Fruit fly (Drosophila melanogaster): ENCODE data around the gene CG13083.
A peak's percentile ranks its signal among the peaks of the same experiment; 100 is the strongest.

The CG13083 gene

DNA sequence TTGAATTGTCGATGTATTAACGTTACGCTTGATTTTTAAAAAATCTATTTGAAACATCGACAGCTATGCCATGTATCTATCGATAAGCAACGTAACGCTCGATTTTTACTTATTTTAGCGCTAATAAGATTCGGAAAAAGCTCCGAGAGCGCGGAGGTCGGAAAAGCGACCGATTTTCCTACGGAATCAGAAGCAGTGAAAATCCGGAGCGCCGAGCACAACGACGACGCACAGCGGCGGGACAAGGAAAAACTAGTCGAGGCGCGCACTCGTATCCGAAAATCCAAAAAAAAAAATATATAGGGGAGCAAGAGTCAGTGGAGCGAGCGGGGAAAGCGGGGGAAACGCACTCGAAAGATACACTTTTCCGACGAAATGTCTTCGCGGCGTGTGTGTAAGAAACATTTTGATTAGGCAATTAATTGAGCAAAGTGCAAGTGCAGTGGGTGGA lies 31.4 kb downstream of the CG13083 start, which contains the start of gene CG10132 (continued):
- TF ChIP-seq CG34422 (GFP tag; IDR thresholded peaks at IDR 0.05): peak; percentile 42; the same call in 1 of the 3 replicates
- no peak for TF ChIP-seq CG10366 (GFP tag; IDR thresholded peaks at IDR 0.05)
- TF ChIP-seq NC2α (GFP tag; optimal IDR thresholded peaks at IDR 0.05): no peak
- no peak for TF ChIP-seq ranshi (GFP tag; IDR thresholded peaks at IDR 0.05)
- peak; percentile 66 for TF ChIP-seq CG13287 (GFP tag; IDR thresholded peaks at IDR 0.05; ENCODE audit: partially characterized antibody)
- no peak for TF ChIP-seq Blimp-1 (GFP tag; optimal IDR thresholded peaks at IDR 0.05)
- TF ChIP-seq CG11723 (GFP tag; optimal IDR thresholded peaks at IDR 0.05): no peak
- no peak for TF ChIP-seq CG8924 (tag; optimal IDR thresholded peaks at IDR 0.05)
- no peak for TF ChIP-seq CG4328 (GFP tag; optimal IDR thresholded peaks at IDR 0.05)
- TF ChIP-seq croc (GFP tag; conservative IDR thresholded peaks at IDR 0.05): no peak
- TF ChIP-seq Ssrp (tag; optimal IDR thresholded peaks at IDR 0.05): no peak
- TF ChIP-seq vnd (GFP tag; IDR thresholded peaks at IDR 0.05; ENCODE audit: partially characterized antibody): peak; percentile 58; the same call in 1 of the 3 replicates
- TF ChIP-seq chinmo (GFP tag; IDR thresholded peaks at IDR 0.05; ENCODE audit: partially characterized antibody): 0 out of 4 replicates have a peak, but pooled peaks have one; percentile 57
- no peak for TF ChIP-seq Ptx1 (GFP tag; IDR thresholded peaks at IDR 0.05)
- TF ChIP-seq Ets97D (GFP tag; optimal IDR thresholded peaks at IDR 0.05): no peak
- no peak for TF ChIP-seq Asciz (GFP tag; optimal IDR thresholded peaks at IDR 0.05)
- TF ChIP-seq eyg (GFP tag; optimal IDR thresholded peaks at IDR 0.05): no peak
- TF ChIP-seq CG2116 (GFP tag; optimal IDR thresholded peaks at IDR 0.05): peak; percentile 21
- no peak for TF ChIP-seq Fer1 (GFP tag; optimal IDR thresholded peaks at IDR 0.05)
- TF ChIP-seq ewg (GFP tag; optimal IDR thresholded peaks at IDR 0.05): peak; percentile 32
- TF ChIP-seq CG6254 (GFP tag; optimal IDR thresholded peaks at IDR 0.05): no peak
- no peak for TF ChIP-seq NK7.1 (GFP tag; optimal IDR thresholded peaks at IDR 0.05)
- TF ChIP-seq corto (GFP tag; optimal IDR thresholded peaks at IDR 0.05): no peak
- TF ChIP-seq CG11085 (GFP tag; IDR thresholded peaks at IDR 0.05): no peak
- TF ChIP-seq sim (GFP tag; IDR thresholded peaks at IDR 0.05): no peak
- TF ChIP-seq Nf-YC (tag; optimal IDR thresholded peaks at IDR 0.05): no peak
- peak; percentile 5 for TF ChIP-seq CG10543 (GFP tag; optimal IDR thresholded peaks at IDR 0.05)
- no peak for TF ChIP-seq fd96Cb (tag; optimal IDR thresholded peaks at IDR 0.05)
- peak; percentile 70; the same call in 2 of the 3 replicates for TF ChIP-seq mld (GFP tag; IDR thresholded peaks at IDR 0.05; ENCODE audit: partially characterized antibody)
- peak; percentile 67; the same call in 1 of the 3 replicates for TF ChIP-seq hb (GFP tag; IDR thresholded peaks at IDR 0.05; ENCODE audit: partially characterized antibody)
- TF ChIP-seq CG5180 (GFP tag; optimal IDR thresholded peaks at IDR 0.05): no peak
- no peak for TF ChIP-seq Fer2 (tag; optimal IDR thresholded peaks at IDR 0.05)
- TF ChIP-seq CG11560 (tag; IDR thresholded peaks at IDR 0.05): no peak
- TF ChIP-seq CG12769 (tag; optimal IDR thresholded peaks at IDR 0.05): no peak
- TF ChIP-seq CG17829 (tag; optimal IDR thresholded peaks at IDR 0.05): no peak
- TF ChIP-seq CG12155 (GFP tag; optimal IDR thresholded peaks at IDR 0.05): no peak
- no peak for TF ChIP-seq Xbp1 (GFP tag; optimal IDR thresholded peaks at IDR 0.05)
- no peak for TF ChIP-seq gro (GFP tag; optimal IDR thresholded peaks at IDR 0.05)
- 0 out of 3 replicates have a peak, but pooled peaks have one; percentile 58 for TF ChIP-seq CG14860 (GFP tag; IDR thresholded peaks at IDR 0.05; ENCODE audit: partially characterized antibody)
- no peak for TF ChIP-seq odd (GFP tag; optimal IDR thresholded peaks at IDR 0.05)
- TF ChIP-seq CG1603 (tag; optimal IDR thresholded peaks at IDR 0.05): no peak
- no peak for TF ChIP-seq Mad (GFP tag; optimal IDR thresholded peaks at IDR 0.05)
- no peak for TF ChIP-seq bigmax (GFP tag; optimal IDR thresholded peaks at IDR 0.05)
- TF ChIP-seq CG9727 (GFP tag; optimal IDR thresholded peaks at IDR 0.05): no peak
- peak; percentile 30; the same call in 1 of the 2 replicates for TF ChIP-seq amos (GFP tag; IDR thresholded peaks at IDR 0.05; ENCODE audit: partially characterized antibody)
- TF ChIP-seq Dref (GFP tag; IDR thresholded peaks at IDR 0.05): peak; percentile 58
- no peak for TF ChIP-seq Oaz (GFP tag; IDR thresholded peaks at IDR 0.05)
- no peak for TF ChIP-seq CG16863 (GFP tag; optimal IDR thresholded peaks at IDR 0.05)
- peak; percentile 86 for TF ChIP-seq Myb (GFP tag; optimal IDR thresholded peaks at IDR 0.05)
- TF ChIP-seq Sox100B (GFP tag; optimal IDR thresholded peaks at IDR 0.05): no peak

All from whole organism, embryonic.